Fruit fly (Drosophila melanogaster) whole organism, embryonic: ENCODE data around the gene CG12995.

Experiments
- B-H2 ChIP-seq: fragments of 200-800 bp; sonication (Bioruptor generic); optimal IDR thresholded peaks from 2 replicates; lab custom pipeline; 2018; ENCODE audit warnings: missing biosample characterization, mild to moderate bottlenecking, missing genetic modification characterization
- BtbVII ChIP-seq: fragments of 200-800 bp; sonication (Bioruptor generic); optimal IDR thresholded peaks from 3 replicates; lab custom pipeline; 2017; ENCODE audit warnings: missing biosample characterization, mild to moderate bottlenecking, missing genetic modification characterization
- Bteb2 ChIP-seq: fragments of 200-800 bp; sonication (Bioruptor generic); optimal IDR thresholded peaks from 2 replicates; lab custom pipeline; 2016; ENCODE audit warnings: missing biosample characterization, missing genetic modification characterization
- CG11085 ChIP-seq: fragments of 200-800 bp; sonication (Bioruptor generic); IDR thresholded peaks from 2 replicates; pipeline ENCODE4 v1.3.6; 2022; ENCODE audit warnings: missing biosample characterization, missing genetic modification characterization
- CG11398 ChIP-seq: fragments of 200-800 bp; sonication (Bioruptor generic); optimal IDR thresholded peaks from 2 replicates; lab custom pipeline; 2016; ENCODE audit warnings: missing biosample characterization, missing genetic modification characterization
- CG12104 ChIP-seq: fragments of 200-800 bp; sonication (Bioruptor generic); optimal IDR thresholded peaks from 3 replicates; lab custom pipeline; 2016; ENCODE audit warnings: missing biosample characterization, missing genetic modification characterization
- CG12299 ChIP-seq: fragments of 200-800 bp; sonication (Bioruptor generic); optimal IDR thresholded peaks from 2 replicates; lab custom pipeline; 2018; ENCODE audit warnings: missing biosample characterization, mild to moderate bottlenecking, missing genetic modification characterization
- CG13894 ChIP-seq: fragments of 200-800 bp; sonication (Bioruptor generic); optimal IDR thresholded peaks from 3 replicates; lab custom pipeline; 2018; ENCODE audit warnings: missing biosample characterization, mild to moderate bottlenecking, missing genetic modification characterization, moderate library complexity
- CG16815 ChIP-seq: fragments of 200-800 bp; sonication (Bioruptor generic); optimal IDR thresholded peaks from 3 replicates; lab custom pipeline; 2017; ENCODE audit warnings: missing biosample characterization, mild to moderate bottlenecking, missing genetic modification characterization
- CG17912 ChIP-seq: fragments of 200-800 bp; sonication (Bioruptor generic); optimal IDR thresholded peaks from 2 replicates; lab custom pipeline; 2018; ENCODE audit warnings: missing biosample characterization, mild to moderate bottlenecking, missing genetic modification characterization
- CG2199 ChIP-seq: fragments of 200-800 bp; sonication (Bioruptor generic); IDR thresholded peaks from 3 replicates; pipeline ENCODE4 v1.3.6; 2022; ENCODE audit warnings: missing biosample characterization, missing genetic modification characterization
- CG32767 ChIP-seq: fragments of 200-800 bp; sonication (Bioruptor generic); IDR thresholded peaks from 2 replicates; pipeline ENCODE4 v1.3.6; 2022; ENCODE audit warnings: missing biosample characterization, missing genetic modification characterization
- CG3407 ChIP-seq: fragments of 200-800 bp; sonication (Bioruptor generic); optimal IDR thresholded peaks from 2 replicates; lab custom pipeline; 2018; ENCODE audit warnings: missing biosample characterization, mild to moderate bottlenecking, missing genetic modification characterization
- CG4404 ChIP-seq: fragments of 200-800 bp; sonication (Bioruptor generic); IDR thresholded peaks from 2 replicates; pipeline ENCODE4 v1.3.6; 2022; ENCODE audit warnings: missing biosample characterization, missing genetic modification characterization
- CG4730 ChIP-seq: fragments of 200-800 bp; sonication (Bioruptor generic); IDR thresholded peaks from 2 replicates; pipeline ENCODE4 v1.3.6; 2022; ENCODE audit warnings: missing biosample characterization, missing genetic modification characterization
- CG5245 ChIP-seq: fragments of 200-800 bp; sonication (Bioruptor generic); optimal IDR thresholded peaks from 3 replicates; lab custom pipeline; 2016; ENCODE audit warnings: missing biosample characterization, missing genetic modification characterization
- CG6175 ChIP-seq: fragments of 200-800 bp; sonication (Bioruptor generic); IDR thresholded peaks from 3 replicates; pipeline ENCODE4 v1.3.6; 2022; ENCODE audit warnings: missing biosample characterization, missing genetic modification characterization
- CG6854 ChIP-seq: fragments of 200-800 bp; sonication (Bioruptor generic); optimal IDR thresholded peaks from 3 replicates; lab custom pipeline; 2017; ENCODE audit warnings: missing biosample characterization, mild to moderate bottlenecking, missing genetic modification characterization
- CG7745 ChIP-seq: fragments of 200-800 bp; sonication (Bioruptor generic); optimal IDR thresholded peaks from 2 replicates; lab custom pipeline; 2018; ENCODE audit warnings: missing biosample characterization, mild to moderate bottlenecking, missing genetic modification characterization, moderate library complexity
- CG8388 ChIP-seq: fragments of 200-800 bp; sonication (Bioruptor generic); optimal IDR thresholded peaks from 2 replicates; lab custom pipeline; 2019; ENCODE audit warnings: missing biosample characterization, mild to moderate bottlenecking, missing genetic modification characterization, moderate library complexity
- CTCF ChIP-seq: fragments of 200-800 bp; sonication (Bioruptor generic); optimal IDR thresholded peaks from 2 replicates; lab custom pipeline; 2017; ENCODE audit warnings: missing biosample characterization, mild to moderate bottlenecking, missing genetic modification characterization, moderate library complexity
- Doc2 ChIP-seq: fragments of 200-800 bp; sonication (Bioruptor generic); IDR thresholded peaks from 2 replicates; pipeline ENCODE4 v1.3.6; 2022; ENCODE audit warnings: missing biosample characterization, missing genetic modification characterization
- HmgZ ChIP-seq: fragments of 200-800 bp; sonication (Bioruptor generic); optimal IDR thresholded peaks from 2 replicates; lab custom pipeline; 2018; ENCODE audit warnings: missing biosample characterization, mild to moderate bottlenecking, missing genetic modification characterization
- Hsf ChIP-seq: fragments of 200-800 bp; sonication (Bioruptor generic); optimal IDR thresholded peaks from 3 replicates; lab custom pipeline; 2016; ENCODE audit warnings: missing biosample characterization, missing genetic modification characterization
- MESR4 ChIP-seq: fragments of 200-800 bp; sonication (Bioruptor generic); optimal IDR thresholded peaks from 2 replicates; lab custom pipeline; 2018; ENCODE audit warnings: missing biosample characterization, mild to moderate bottlenecking, missing genetic modification characterization, moderate library complexity
- Meics ChIP-seq: fragments of 200-800 bp; sonication (Bioruptor generic); optimal IDR thresholded peaks from 2 replicates; lab custom pipeline; 2017; ENCODE audit warnings: missing biosample characterization, mild to moderate bottlenecking, missing genetic modification characterization
- NFAT ChIP-seq: fragments of 200-800 bp; sonication (Bioruptor generic); IDR thresholded peaks from 2 replicates; pipeline ENCODE4 v1.3.6; 2022; ENCODE audit warnings: missing biosample characterization, missing genetic modification characterization
- NK7.1 ChIP-seq: fragments of 200-800 bp; sonication (Bioruptor generic); optimal IDR thresholded peaks from 3 replicates; lab custom pipeline; 2016; ENCODE audit warnings: missing biosample characterization, missing genetic modification characterization
- Sox102F ChIP-seq: fragments of 200-800 bp; sonication (Bioruptor generic); optimal IDR thresholded peaks from 2 replicates; lab custom pipeline; 2018; ENCODE audit warnings: missing biosample characterization, mild to moderate bottlenecking, missing genetic modification characterization, moderate library complexity
- ac ChIP-seq: fragments of 200-800 bp; sonication (Bioruptor generic); optimal IDR thresholded peaks from 3 replicates; lab custom pipeline; 2017; ENCODE audit warnings: missing biosample characterization, mild to moderate bottlenecking, missing genetic modification characterization
- bbx ChIP-seq: fragments of 200-800 bp; sonication (Bioruptor generic); IDR thresholded peaks from 2 replicates; pipeline ENCODE4 v1.3.6; 2022; ENCODE audit warnings: missing biosample characterization, missing genetic modification characterization; ENCODE audit not compliant: partially characterized antibody
- cg ChIP-seq: fragments of 200-800 bp; sonication (Bioruptor generic); optimal IDR thresholded peaks from 3 replicates; lab custom pipeline; 2019; ENCODE audit warnings: missing biosample characterization, mild to moderate bottlenecking, missing genetic modification characterization, moderate library complexity
- chn ChIP-seq: fragments of 200-800 bp; sonication (Bioruptor generic); optimal IDR thresholded peaks from 2 replicates; lab custom pipeline; 2016; ENCODE audit warnings: missing biosample characterization, missing genetic modification characterization
- dan ChIP-seq: fragments of 200-800 bp; sonication (Bioruptor generic); IDR thresholded peaks from 2 replicates; pipeline ENCODE4 v1.3.6; 2022; ENCODE audit warnings: missing biosample characterization, missing genetic modification characterization
- fd102C ChIP-seq: fragments of 200-800 bp; sonication (Bioruptor generic); optimal IDR thresholded peaks from 2 replicates; lab custom pipeline; 2018; ENCODE audit warnings: missing biosample characterization, mild to moderate bottlenecking, missing genetic modification characterization, moderate library complexity
- gcm ChIP-seq: fragments of 200-800 bp; sonication (Bioruptor generic); optimal IDR thresholded peaks from 2 replicates; lab custom pipeline; 2019; ENCODE audit warnings: missing biosample characterization, mild to moderate bottlenecking, missing genetic modification characterization, moderate library complexity
- grau ChIP-seq: fragments of 200-800 bp; optimal IDR thresholded peaks from 3 replicates; lab custom pipeline; 2019; ENCODE audit warnings: missing biosample characterization, mild to moderate bottlenecking, missing genetic modification characterization, moderate library complexity
- onecut ChIP-seq: fragments of 200-800 bp; sonication (Bioruptor generic); IDR thresholded peaks from 2 replicates; pipeline ENCODE4 v1.3.6; 2022; ENCODE audit warnings: missing biosample characterization, missing genetic modification characterization
- pfk ChIP-seq: fragments of 200-800 bp; sonication (Bioruptor generic); optimal IDR thresholded peaks from 2 replicates; lab custom pipeline; 2018; ENCODE audit warnings: missing biosample characterization, mild to moderate bottlenecking, missing genetic modification characterization, moderate library complexity
- pnt ChIP-seq: fragments of 200-800 bp; sonication (Bioruptor generic); optimal IDR thresholded peaks from 3 replicates; lab custom pipeline; 2016; ENCODE audit warnings: missing biosample characterization, missing genetic modification characterization
- sd ChIP-seq: fragments of 200-800 bp; sonication (Bioruptor generic); optimal IDR thresholded peaks from 3 replicates; lab custom pipeline; 2018; ENCODE audit warnings: missing biosample characterization, mild to moderate bottlenecking, missing genetic modification characterization, moderate library complexity
- shn ChIP-seq: fragments of 200-800 bp; sonication (Bioruptor generic); optimal IDR thresholded peaks from 3 replicates; lab custom pipeline; 2016; ENCODE audit warnings: missing biosample characterization, missing genetic modification characterization
- slou ChIP-seq: fragments of 200-800 bp; sonication (Bioruptor generic); optimal IDR thresholded peaks from 3 replicates; lab custom pipeline; 2016; ENCODE audit warnings: missing biosample characterization, missing genetic modification characterization
- sr ChIP-seq: fragments of 200-800 bp; sonication (Bioruptor generic); IDR thresholded peaks from 3 replicates; pipeline ENCODE4 v1.3.6; 2022; ENCODE audit warnings: missing biosample characterization, missing genetic modification characterization
- ssp ChIP-seq: fragments of 200-800 bp; sonication (Bioruptor generic); IDR thresholded peaks from 2 replicates; pipeline ENCODE4 v1.3.6; 2022; ENCODE audit warnings: missing biosample characterization, missing genetic modification characterization
- stwl ChIP-seq: fragments of 200-800 bp; sonication (Bioruptor generic); optimal IDR thresholded peaks from 3 replicates; lab custom pipeline; 2018; ENCODE audit warnings: missing biosample characterization, mild to moderate bottlenecking, missing genetic modification characterization, moderate library complexity
- sug ChIP-seq: fragments of 200-800 bp; optimal IDR thresholded peaks from 2 replicates; lab custom pipeline; 2019; ENCODE audit warnings: missing biosample characterization, mild to moderate bottlenecking, missing genetic modification characterization, moderate library complexity
- vfl ChIP-seq: fragments of 200-800 bp; sonication (Bioruptor generic); optimal IDR thresholded peaks from 2 replicates; lab custom pipeline; 2016; ENCODE audit warnings: missing biosample characterization, missing genetic modification characterization
- vvl ChIP-seq: fragments of 200-800 bp; sonication (Bioruptor generic); IDR thresholded peaks from 2 replicates; pipeline ENCODE4 v1.3.6; 2022; ENCODE audit warnings: missing biosample characterization, missing genetic modification characterization
- wdn ChIP-seq: fragments of 200-800 bp; sonication (Bioruptor generic); IDR thresholded peaks from 2 replicates; pipeline ENCODE4 v1.3.6; 2022; ENCODE audit warnings: missing biosample characterization, missing genetic modification characterization
- wek ChIP-seq: fragments of 200-800 bp; sonication (Bioruptor generic); optimal IDR thresholded peaks from 3 replicates; lab custom pipeline; 2018; ENCODE audit warnings: missing biosample characterization, mild to moderate bottlenecking, missing genetic modification characterization, moderate library complexity

Gene CG12995

DNA sequence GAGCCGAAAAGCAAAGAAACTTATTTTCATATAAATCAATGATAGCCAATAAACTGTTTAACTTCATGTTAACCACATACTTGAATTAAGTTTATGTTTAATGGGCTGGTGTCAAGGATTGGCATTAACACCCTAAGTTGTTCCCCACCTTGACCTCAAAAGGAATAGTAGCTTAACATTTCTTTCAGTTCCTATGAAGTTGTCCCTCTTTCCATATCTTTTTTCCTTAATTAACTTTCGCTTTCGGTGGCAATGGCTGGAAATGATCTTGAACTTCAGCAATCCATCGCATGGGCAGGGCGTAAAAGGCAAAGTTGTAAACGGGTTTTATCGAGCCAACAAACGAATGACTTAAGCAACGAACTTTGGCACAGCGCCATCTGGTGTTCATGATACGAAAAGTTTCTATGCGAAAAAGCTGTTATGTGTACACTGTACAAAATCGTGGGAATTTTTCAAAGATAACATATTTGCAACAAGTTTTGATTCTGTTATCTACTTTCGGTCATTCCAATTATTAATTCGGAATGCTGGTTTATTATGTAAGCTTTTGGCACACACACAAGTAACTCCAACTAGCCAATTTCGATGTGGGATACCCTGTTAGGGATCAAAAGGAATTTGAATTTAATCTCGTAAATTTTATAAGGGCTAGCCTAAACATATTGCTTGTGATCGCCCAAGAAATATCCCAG lies 19.8 kb upstream of the CG12995 start (continued):
- TF ChIP-seq CG32767 (GFP tag; lab: Robert Waterston, UW) (no peak), sug (no peak), shn (GFP tag; lab: Kevin White, UChicago) (peak; percentile 39), sd (tag; lab: Kevin White, UChicago) (no peak), CTCF (GFP tag; lab: Kevin White, UChicago) (peak; percentile 90), HmgZ (tag; lab: Kevin White, UChicago) (no peak), ac (GFP tag; lab: Kevin White, UChicago) (no peak), CG4404 (GFP tag; lab: Robert Waterston, UW) (no peak), stwl (tag; lab: Kevin White, UChicago) (no peak), vfl (GFP tag; lab: Kevin White, UChicago) (peak; percentile 0), ssp (GFP tag; lab: Robert Waterston, UW) (no peak), grau (tag; lab: Kevin White, UChicago) (peak; percentile 38), NK7.1 (no peak), fd102C (GFP tag; lab: Kevin White, UChicago) (no peak), CG4730 (GFP tag; lab: Robert Waterston, UW) (no peak), CG11398 (GFP tag; lab: Kevin White, UChicago) (no peak), CG6175 (GFP tag; lab: Robert Waterston, UW) (no peak), CG7745 (no peak), pfk (GFP tag; lab: Kevin White, UChicago) (no peak), bbx (GFP tag; lab: Robert Waterston, UW) (no peak), CG11085 (no peak), Hsf (GFP tag; lab: Kevin White, UChicago) (no peak), chn (GFP tag; lab: Kevin White, UChicago) (peak; percentile 37), slou (no peak), pnt (GFP tag; lab: Kevin White, UChicago) (peak; percentile 35), wek (no peak), CG5245 (no peak), CG6854 (GFP tag; lab: Kevin White, UChicago) (no peak), sr (no peak), cg (GFP tag; lab: Kevin White, UChicago) (no peak), Meics (GFP tag; lab: Kevin White, UChicago) (no peak)
- TF ChIP-seq, all 482 proteins: peak for 67

DNA sequence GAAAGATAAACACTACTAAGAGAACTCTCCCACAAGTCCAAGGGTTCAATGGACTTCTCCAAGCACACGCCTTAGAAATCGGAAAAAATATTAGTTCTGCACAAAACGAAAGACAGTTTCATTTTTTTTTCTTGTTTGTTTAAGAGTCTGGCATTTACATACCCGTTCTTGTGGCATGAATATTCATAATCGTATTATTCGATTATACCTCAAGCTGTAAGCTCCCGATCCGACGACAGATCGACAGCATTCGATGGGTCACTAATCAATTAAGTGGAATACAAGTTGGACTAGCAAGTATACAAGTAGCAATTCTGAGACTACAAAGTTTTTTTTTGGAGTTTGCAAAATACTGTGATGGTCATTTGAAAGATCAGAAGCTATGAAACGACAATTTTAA lies 17.7 kb upstream of the CG12995 start:
- TF ChIP-seq CG17912 (GFP tag; lab: Kevin White, UChicago): no peak
- TF ChIP-seq CG16815: no peak
- TF ChIP-seq NFAT (GFP tag; lab: Robert Waterston, UW): no peak
- no peak for TF ChIP-seq wdn (GFP tag; lab: Robert Waterston, UW)
- peak; percentile 88 for TF ChIP-seq CG13894 (tag; lab: Kevin White, UChicago)
- no peak for TF ChIP-seq MESR4
- no peak for TF ChIP-seq B-H2 (GFP tag; lab: Kevin White, UChicago)
- no peak for TF ChIP-seq Sox102F (GFP tag; lab: Kevin White, UChicago)
- no peak for TF ChIP-seq Doc2 (GFP tag; lab: Robert Waterston, UW)
- no peak for TF ChIP-seq Bteb2 (GFP tag; lab: Kevin White, UChicago)
- TF ChIP-seq CG12299 (tag; lab: Kevin White, UChicago): no peak
- 0 out of 2 replicates have a peak, but pooled peaks have one; percentile 35 for TF ChIP-seq vvl (GFP tag; lab: Robert Waterston, UW)
- TF ChIP-seq gcm: no peak
- no peak for TF ChIP-seq dan
- TF ChIP-seq wek: no peak
- TF ChIP-seq CG2199 (GFP tag; lab: Robert Waterston, UW): peak; percentile 87
- no peak for TF ChIP-seq CG3407 (GFP tag; lab: Kevin White, UChicago)
- TF ChIP-seq CG8388: no peak
- TF ChIP-seq onecut (GFP tag; lab: Robert Waterston, UW): no peak
- TF ChIP-seq BtbVII (GFP tag; lab: Kevin White, UChicago): no peak
- no peak for TF ChIP-seq CG12104 (GFP tag; lab: Kevin White, UChicago)
